Fruit fly (Drosophila melanogaster): Measurements from ENCODE around the gene Ubc6.

Ubc6 gene

DNA sequence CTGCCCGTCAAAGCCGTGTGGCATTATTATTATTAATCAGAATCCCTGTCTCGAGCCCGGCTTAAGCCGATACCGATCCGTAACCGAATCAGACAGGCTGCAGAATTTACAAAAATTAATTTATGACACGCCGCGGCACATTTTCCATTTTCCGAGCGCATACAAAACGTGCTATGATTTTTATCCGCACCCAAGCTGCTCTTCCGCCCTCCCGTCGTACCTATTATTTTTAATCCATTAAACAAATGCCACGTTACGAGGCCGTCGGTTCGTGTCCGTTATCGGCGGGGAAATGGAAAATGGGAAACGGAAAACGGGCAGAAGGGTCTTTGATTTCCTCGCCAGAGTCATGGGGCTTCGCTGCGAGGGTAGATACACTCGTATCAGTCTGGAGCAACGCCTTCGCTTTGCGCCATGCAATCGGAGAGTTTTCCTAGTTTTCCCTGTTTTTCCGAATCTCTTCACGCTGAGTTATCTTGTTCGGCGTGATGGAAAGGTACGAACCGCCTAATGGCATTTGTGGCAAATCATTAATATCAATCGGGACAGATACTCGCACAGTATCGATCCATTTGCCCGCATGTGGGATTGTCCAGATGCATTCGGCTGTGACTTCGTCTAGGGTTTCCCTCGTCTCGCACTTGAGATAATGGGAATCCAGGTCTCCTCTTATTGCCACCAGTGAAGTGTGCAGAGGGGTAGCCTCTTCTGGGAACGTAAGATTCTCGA is 27.8 kb upstream of the Ubc6 start:
- TF ChIP-seq CG17801 (GFP tag; optimal IDR thresholded peaks at IDR 0.05; ENCODE audit: partially characterized antibody) = no peak

DNA sequence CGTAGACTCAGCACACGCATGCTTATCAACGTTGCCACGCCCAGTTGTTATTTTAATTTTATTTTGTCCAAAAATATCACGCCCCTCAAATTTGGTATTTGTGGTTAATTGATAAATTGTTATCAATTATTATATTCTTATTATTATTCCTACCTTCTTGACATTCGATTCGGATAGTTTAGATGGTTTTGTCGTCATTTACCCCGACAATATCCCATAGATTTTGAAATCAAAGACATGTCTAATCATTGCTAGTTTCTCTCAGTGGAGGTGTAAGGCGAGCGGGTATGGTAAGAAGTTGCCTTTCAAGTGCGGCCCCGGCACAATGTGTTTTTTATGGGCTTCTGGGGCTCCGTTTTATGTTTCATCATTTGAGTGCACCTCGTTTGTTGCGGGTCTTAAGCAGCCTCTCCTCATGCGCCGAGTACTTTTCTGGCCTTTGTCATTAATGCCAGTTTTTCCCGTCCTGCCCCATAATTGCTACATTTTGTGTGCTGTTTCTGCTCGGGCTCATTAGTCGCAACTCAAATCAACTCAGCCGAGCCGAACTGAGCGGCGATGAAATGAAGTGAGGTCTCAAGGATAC is 26.8 kb upstream of the Ubc6 start:
- TF ChIP-seq CG17801 (GFP tag; optimal IDR thresholded peaks at IDR 0.05; ENCODE audit: partially characterized antibody) = no peak

DNA sequence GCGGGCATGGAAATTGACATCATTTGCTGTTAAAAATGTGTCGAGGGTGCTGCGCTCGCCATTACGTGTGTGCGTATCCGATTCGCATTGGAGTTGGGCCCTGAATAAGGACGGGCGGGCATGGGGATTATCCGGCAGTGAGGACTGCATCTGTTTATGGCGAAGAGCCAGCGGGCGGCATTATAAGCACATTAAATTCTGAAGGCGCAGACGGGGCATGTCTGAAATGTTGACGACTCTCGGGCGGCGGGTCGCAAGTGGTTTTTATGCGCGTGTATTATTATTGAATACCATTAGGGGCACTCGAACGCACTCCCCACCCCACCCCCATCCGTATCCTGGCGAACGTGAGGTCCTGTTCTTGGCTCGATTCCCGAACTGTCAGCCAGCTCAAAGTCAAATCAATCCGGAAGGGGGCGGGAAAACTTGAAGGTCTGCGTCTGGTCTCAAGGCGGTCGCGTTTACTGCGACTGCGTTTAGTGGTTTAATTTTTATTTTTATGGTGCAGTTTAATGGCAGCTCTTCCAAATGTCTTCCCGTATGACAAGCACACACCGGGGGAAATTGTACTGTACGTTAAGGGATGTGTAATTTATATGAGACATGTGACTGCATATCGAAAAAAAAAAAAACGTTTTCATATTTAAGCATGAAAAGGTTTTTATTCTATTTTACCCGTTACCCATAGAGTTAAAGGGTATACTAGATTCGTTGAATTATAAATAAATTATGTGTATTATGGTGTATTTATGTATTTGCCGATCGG is 26.0 kb upstream of the Ubc6 start:
- no peak for TF ChIP-seq CG17801 (GFP tag; optimal IDR thresholded peaks at IDR 0.05; ENCODE audit: partially characterized antibody)

DNA sequence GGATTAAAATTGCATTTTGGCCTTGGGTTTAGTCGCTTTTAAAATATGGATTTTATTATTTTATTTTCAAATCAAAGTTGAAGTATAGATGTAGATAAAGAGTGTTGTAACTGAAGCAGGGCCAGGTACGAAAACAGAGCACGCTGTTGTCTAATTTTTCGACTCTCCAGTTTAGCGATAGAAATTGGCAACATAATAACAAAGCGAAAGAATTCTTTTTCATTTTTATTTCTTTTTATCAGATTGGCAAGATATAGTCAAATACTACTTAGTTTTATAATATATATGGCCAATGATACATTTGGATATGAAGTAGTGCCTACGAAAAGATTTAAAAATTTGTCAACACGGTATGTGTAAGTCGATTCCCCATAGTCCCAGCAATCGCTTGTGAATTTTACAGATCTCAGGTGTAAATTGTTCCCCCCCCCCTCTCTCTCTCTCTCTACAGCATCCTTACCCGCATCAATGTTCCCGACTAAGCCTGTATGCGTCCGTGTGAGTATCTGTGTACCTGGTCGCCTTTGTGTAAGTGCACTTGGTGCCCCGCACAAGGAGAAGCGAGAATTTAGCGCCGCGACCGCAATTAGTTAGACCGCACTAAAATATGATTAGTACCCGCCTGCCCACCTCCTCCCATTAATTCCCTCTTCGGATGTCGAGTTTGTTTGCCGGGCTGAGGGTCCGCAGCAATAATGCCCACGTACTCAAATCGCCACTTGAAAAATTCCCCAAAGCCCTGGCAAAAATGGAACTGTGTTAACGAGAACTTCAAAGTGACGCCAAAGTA is 23.6 kb upstream of the Ubc6 start:
- TF ChIP-seq CG17801 (GFP tag; optimal IDR thresholded peaks at IDR 0.05; ENCODE audit: partially characterized antibody) = no peak

DNA sequence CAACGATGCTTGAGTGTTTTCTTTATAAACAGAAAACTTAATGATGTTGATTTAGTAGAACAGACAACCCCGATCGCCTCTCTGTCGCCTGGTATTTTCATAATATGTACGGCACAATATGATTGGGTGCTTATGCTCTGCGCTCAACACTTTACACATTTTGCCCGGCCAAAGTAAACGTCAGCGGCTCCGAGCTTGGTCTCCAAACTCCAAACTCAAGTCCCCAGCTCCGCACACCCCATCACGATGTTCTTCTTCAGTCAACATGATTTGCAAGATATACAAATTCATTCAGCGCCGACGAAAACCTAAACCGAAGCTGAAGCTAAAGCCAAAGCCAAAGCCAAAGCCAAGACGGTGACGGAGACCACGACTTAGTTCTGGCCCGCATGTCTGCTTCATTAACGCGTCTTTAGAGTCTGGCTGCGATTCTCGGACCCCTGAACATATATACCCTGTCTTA is 22.9 kb upstream of the Ubc6 start:
- no peak for TF ChIP-seq CG17801 (GFP tag; optimal IDR thresholded peaks at IDR 0.05; ENCODE audit: partially characterized antibody)

DNA sequence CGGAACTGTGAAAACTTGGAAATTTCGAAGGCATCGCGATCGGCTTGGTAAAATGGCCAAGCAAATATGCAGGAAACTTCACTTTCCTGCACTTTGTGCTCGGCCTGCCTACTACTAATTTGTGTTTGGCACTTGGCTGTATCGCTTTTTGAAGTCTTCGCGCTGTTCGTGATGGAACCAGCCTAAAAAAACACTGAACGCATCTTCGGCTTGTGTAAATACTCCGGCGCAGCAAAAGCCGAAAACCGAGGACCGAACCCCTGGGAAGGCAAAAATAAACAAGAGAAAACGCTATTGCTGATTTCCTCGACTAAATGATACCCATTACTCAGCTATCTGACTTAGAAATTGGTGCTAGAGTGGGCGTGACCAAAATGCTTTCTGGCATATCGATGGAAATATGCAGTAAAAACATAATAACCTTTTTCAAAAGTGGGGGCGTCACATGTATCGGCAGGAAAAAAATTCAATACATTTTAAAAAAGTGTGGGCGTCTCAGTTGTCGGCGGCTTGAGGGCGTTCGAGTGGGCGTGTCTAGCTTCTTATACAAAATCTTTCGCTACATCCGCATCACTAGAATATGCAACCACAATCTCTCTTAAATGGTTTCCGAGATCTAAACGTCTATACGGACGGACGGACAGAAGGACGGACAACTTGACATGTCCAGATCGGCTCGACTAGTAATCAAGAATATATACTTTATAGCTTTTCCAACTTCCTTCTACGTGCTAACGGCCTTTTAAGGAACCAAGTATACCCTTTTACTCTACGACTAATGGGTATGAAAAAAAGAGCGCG is 22.2 kb upstream of the Ubc6 start:
- TF ChIP-seq CG17801 (GFP tag; optimal IDR thresholded peaks at IDR 0.05; ENCODE audit: partially characterized antibody) = no peak

DNA sequence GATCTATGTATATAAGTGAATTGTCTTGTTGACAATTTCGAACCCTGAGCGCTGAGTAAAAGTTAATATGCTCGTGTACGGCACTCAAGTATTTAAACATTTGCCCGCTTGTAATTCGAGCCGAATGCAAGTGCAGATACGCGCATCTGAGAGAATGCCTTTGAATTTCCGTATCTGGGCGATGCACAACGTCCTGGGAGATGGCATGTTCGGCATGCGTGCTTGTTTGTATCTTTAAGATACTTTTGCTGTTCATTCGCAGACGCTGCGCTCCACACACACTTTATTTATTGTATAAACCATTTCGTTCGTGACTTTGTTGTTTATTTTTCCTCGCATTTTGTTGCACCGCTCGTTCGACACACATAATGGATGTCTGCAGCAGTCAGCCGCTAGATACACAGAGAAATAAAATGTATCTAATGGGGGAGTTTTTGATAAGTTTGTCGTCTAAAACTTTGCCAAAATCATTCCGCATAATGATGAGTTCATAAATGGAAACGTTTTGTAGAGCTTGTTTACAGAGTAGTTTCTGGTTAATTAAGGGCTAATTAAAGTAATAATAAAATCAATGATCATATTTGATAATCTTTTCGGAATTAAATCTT is 21.4 kb upstream of the Ubc6 start:
- no peak for TF ChIP-seq CG17801 (GFP tag; optimal IDR thresholded peaks at IDR 0.05; ENCODE audit: partially characterized antibody)

DNA sequence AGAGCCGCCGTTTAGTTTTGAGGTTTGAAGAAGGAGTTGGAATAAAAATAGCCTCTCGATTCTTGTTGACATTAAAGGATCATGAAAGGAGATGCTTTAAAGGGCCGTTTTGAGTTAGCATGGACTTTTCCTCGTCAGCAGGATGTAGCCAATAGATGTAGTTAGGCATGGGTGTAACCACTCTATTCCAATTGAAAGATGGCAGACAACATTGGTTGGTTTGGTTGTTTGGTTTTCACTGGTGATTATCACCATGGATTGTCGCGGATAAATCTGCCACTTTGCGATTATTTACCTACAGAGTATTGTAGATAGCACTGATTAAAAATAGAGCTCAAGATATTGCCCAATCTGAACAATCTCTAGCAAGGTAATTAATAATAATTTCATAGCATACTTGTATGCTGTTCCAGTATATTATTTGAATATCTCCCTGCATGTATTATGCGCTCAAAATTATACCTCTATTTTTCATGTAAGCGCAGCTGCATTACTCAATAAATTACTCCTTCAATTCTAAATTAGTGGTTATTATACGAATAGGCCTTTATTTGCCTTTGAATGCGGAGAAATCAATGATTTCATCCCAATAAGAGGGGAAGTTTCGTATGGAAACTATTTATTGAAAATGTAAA is 20.6 kb upstream of the Ubc6 start:
- no peak for TF ChIP-seq CG17801 (GFP tag; optimal IDR thresholded peaks at IDR 0.05; ENCODE audit: partially characterized antibody)

DNA sequence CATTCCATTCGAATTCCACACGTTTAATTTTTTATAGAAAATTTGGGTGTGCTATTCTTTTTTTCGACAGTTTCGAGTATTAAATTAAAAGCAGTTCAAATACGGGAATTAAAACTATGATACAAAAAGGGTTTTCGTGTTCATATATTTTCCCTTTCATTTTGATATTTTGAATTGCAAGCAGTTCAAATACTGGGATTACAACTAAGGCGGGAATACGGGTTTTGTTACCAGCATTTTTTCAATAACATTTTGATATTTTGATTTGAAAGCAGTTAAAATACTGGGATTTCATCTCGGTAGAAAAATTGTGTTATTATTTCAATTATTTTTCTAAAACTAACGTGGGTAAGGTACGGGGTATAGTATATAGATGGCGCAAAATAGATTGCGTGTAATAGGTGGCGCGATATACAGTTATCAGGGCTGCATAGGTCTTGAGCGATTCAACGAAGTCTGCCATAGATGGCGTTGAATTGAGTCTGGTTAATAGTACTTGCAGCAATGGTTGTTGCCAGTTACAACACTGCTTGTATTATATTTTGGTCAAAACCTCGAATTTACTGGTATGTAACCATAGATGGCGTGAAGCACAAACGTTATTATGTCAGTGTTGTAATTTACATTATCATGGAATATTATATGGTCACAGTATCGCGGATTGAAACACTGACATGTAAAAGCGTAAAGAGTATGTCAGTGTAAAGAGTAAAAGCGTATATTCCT is 18.1 kb upstream of the Ubc6 start:
- no peak for TF ChIP-seq CG17801 (GFP tag; optimal IDR thresholded peaks at IDR 0.05; ENCODE audit: partially characterized antibody)

DNA sequence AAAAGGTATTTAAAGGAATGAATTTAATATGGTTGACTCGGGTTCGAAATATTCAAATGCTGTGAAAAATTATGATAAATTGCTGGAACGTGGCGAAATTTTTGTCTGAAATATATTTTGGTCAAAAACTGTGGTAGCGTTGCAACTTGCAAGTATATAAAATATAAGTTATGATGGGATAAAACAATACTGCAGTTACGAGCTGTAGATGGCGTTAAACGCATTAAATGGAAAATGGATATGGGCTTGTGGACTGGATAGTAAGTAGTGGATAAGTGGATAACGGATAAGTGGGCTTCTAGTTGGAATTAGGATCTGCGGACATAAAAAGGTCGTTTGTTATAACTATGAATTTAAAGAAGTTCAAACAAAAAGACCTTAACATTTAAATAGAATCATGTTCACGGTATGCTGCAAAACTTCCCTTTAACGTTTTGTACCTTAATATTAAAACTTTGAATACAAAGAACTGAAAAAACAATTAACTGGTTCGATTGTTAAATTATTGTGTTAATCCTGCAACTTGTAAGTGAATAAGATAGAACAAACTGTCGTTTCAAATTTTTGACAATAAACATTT is 16.8 kb upstream of the Ubc6 start:
- TF ChIP-seq CG17801 (GFP tag; optimal IDR thresholded peaks at IDR 0.05; ENCODE audit: partially characterized antibody) = no peak

DNA sequence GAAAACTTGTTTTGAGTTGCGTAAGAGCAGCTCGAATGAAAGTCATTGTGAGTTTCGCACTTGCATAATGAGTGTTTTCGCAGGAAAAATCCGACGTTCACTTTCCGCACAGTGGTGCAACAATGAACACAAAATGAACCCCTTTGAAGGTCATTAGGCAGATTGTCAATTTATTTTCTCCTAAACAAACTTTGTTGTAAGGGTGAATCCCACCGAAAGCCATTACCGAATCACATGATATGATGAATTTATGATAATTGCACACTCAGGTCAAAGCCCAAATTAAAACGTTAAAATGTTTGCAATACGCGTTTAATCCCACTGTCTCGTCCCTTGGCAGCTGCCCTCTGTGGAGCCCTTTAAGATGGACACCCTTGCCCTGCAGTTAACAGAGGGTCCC is 14.8 kb upstream of the Ubc6 start:
- no peak for TF ChIP-seq CG17801 (GFP tag; optimal IDR thresholded peaks at IDR 0.05; ENCODE audit: partially characterized antibody)

DNA sequence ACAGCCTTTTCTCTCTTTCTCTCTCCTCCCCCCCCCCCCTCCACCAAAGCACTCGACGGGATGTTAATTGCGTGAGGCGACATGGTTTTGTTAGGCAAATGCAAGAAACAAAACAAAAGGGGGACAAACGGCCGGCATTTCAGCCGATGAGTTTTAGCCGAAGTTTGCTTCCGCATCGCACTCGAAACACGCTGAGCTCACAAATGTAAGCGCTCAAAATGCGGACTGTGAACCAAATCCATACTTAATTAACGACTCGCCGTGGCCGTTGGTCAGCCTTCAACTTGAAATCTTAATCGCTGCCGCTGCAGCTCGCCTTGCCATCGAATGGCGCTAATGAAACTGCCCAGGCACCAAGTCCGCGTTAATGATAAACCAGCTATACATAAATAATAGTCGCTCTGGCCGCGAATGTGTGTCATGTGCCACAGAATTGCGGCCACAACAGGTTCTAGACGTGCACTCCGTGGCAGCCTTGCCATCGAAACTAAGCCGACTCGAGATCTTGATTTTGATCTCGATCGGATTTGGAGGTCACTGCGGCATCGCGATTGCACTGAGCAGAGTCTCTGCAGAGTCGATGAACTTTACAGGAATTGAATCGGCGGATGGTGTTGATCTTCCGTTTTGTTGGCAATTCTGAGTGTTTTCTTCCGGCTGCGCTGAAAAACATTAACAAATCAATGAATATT is 13.9 kb upstream of the Ubc6 start:
- no peak for TF ChIP-seq CG17801 (GFP tag; optimal IDR thresholded peaks at IDR 0.05; ENCODE audit: partially characterized antibody)
